Worm (Caenorhabditis elegans) whole organism, L3 larva: ENCODE measurements around the gene ceh-48.

Source experiments
- R02D3.7 ChIP-seq: fragments of 150-350 bp; optimal IDR thresholded peaks from 2 replicates; lab custom pipeline; 2014; ENCODE audit warnings: missing biosample characterization, missing genetic modification characterization
- ZK546.5 ChIP-seq: sonication (generic microtip); optimal IDR thresholded peaks from 2 replicates; lab custom pipeline; 2017; ENCODE audit warnings: missing biosample characterization, missing genetic modification characterization
- aly-2 ChIP-seq: fragments of 150-350 bp; optimal IDR thresholded peaks from 2 replicates; lab custom pipeline; 2014; ENCODE audit warnings: missing biosample characterization, missing genetic modification characterization
- ceh-16 ChIP-seq: sonication (generic microtip); optimal IDR thresholded peaks from 2 replicates; lab custom pipeline; 2017; ENCODE audit warnings: missing biosample characterization, missing genetic modification characterization
- ceh-28 ChIP-seq: fragments of 150-350 bp; optimal IDR thresholded peaks from 2 replicates; lab custom pipeline; 2014; ENCODE audit warnings: missing biosample characterization, missing genetic modification reagents, missing genetic modification characterization
- ceh-82 ChIP-seq: fragments of 150-350 bp; optimal IDR thresholded peaks from 2 replicates; lab custom pipeline; 2014; ENCODE audit warnings: missing biosample characterization, missing genetic modification characterization
- ceh-9 ChIP-seq: sonication (generic microtip); optimal IDR thresholded peaks from 2 replicates; lab custom pipeline; 2018; ENCODE audit warnings: missing biosample characterization, missing genetic modification characterization
- egl-27 ChIP-seq: sonication (generic microtip); optimal IDR thresholded peaks from 4 replicates; lab custom pipeline; 2017; ENCODE audit warnings: missing biosample characterization, missing genetic modification reagents, missing genetic modification characterization
- egl-5 ChIP-seq: fragments of 150-350 bp; optimal IDR thresholded peaks from 2 replicates; lab custom pipeline; 2017; ENCODE audit warnings: missing biosample characterization, missing genetic modification reagents, missing genetic modification characterization, inconsistent platforms
- elt-1 ChIP-seq: fragments of 150-350 bp; optimal IDR thresholded peaks from 2 replicates; lab custom pipeline; 2014; ENCODE audit warnings: missing biosample characterization, missing genetic modification characterization
- elt-2 ChIP-seq: sonication (generic microtip); optimal IDR thresholded peaks from 2 replicates; lab custom pipeline; 2016; ENCODE audit warnings: missing genetic modification reagents, mild to moderate bottlenecking, missing genetic modification characterization, missing compliant biosample characterization
- elt-3 ChIP-seq, 3 experiments: fragments of 150-350 bp in 1 of 3; sonication (generic microtip) in 2 of 3; optimal IDR thresholded peaks; 2 replicates in 2 of 3; 4 replicates in 1 of 3; lab custom pipeline; 2014 to 2017; ENCODE audit warnings: missing biosample characterization in 3 of 3, missing genetic modification characterization in 3 of 3
- eor-1 ChIP-seq, 2 experiments: fragments of 150-350 bp; optimal IDR thresholded peaks; 2 replicates each; lab custom pipeline; 2014 to 2018; ENCODE audit warnings: missing biosample characterization in 2 of 2, missing genetic modification characterization in 2 of 2
- fkh-10 ChIP-seq: sonication (generic microtip); optimal IDR thresholded peaks from 2 replicates; lab custom pipeline; 2017; ENCODE audit warnings: missing biosample characterization, missing genetic modification reagents, missing genetic modification characterization
- fkh-2 ChIP-seq: fragments of 150-350 bp; optimal IDR thresholded peaks from 2 replicates; lab custom pipeline; 2014; ENCODE audit warnings: missing biosample characterization, missing genetic modification reagents, missing genetic modification characterization
- fos-1 ChIP-seq: fragments of 150-350 bp; optimal IDR thresholded peaks from 2 replicates; lab custom pipeline; 2014; ENCODE audit warnings: missing biosample characterization, missing genetic modification characterization
- hmg-11 ChIP-seq: sonication (generic microtip); optimal IDR thresholded peaks from 2 replicates; lab custom pipeline; 2016; ENCODE audit warnings: missing genetic modification characterization, missing compliant biosample characterization
- jun-1 ChIP-seq: fragments of 150-350 bp; optimal IDR thresholded peaks from 2 replicates; lab custom pipeline; 2014; ENCODE audit warnings: missing biosample characterization, missing genetic modification reagents, missing genetic modification characterization
- lin-15B ChIP-seq: fragments of 150-350 bp; optimal IDR thresholded peaks from 2 replicates; lab custom pipeline; 2014; ENCODE audit warnings: missing biosample characterization, missing genetic modification characterization
- lin-39 ChIP-seq: fragments of 150-350 bp; optimal IDR thresholded peaks from 2 replicates; lab custom pipeline; 2018; ENCODE audit warnings: missing biosample characterization, missing genetic modification reagents, missing genetic modification characterization
- lsy-12 ChIP-seq: sonication (generic microtip); optimal IDR thresholded peaks from 2 replicates; lab custom pipeline; 2016; ENCODE audit warnings: mild to moderate bottlenecking, missing genetic modification characterization, missing compliant biosample characterization
- mdl-1 ChIP-seq: fragments of 150-350 bp; optimal IDR thresholded peaks from 2 replicates; lab custom pipeline; 2014; ENCODE audit warnings: missing biosample characterization, missing genetic modification characterization
- nfya-1 ChIP-seq: sonication (generic microtip); optimal IDR thresholded peaks from 2 replicates; lab custom pipeline; 2017; ENCODE audit warnings: missing genetic modification characterization, mild to moderate bottlenecking, missing compliant biosample characterization, antibody characterized with exemption, moderate library complexity; ENCODE audit not compliant: insufficient read depth
- nhr-11 ChIP-seq: fragments of 150-350 bp; optimal IDR thresholded peaks from 2 replicates; lab custom pipeline; 2014; ENCODE audit warnings: missing biosample characterization, missing genetic modification characterization
- nhr-12 ChIP-seq: fragments of 150-350 bp; optimal IDR thresholded peaks from 2 replicates; lab custom pipeline; 2014; ENCODE audit warnings: missing biosample characterization, missing genetic modification characterization
- nhr-23 ChIP-seq: fragments of 150-350 bp; optimal IDR thresholded peaks from 2 replicates; lab custom pipeline; 2014; ENCODE audit warnings: missing biosample characterization, missing genetic modification reagents, missing genetic modification characterization
- nhr-25 ChIP-seq: sonication (generic microtip); optimal IDR thresholded peaks from 2 replicates; lab custom pipeline; 2017; ENCODE audit warnings: missing biosample characterization, missing genetic modification characterization
- nhr-28 ChIP-seq: fragments of 150-350 bp; optimal IDR thresholded peaks from 2 replicates; lab custom pipeline; 2014; ENCODE audit warnings: missing biosample characterization, missing genetic modification characterization
- nhr-43 ChIP-seq: sonication (generic microtip); optimal IDR thresholded peaks from 2 replicates; lab custom pipeline; 2016; ENCODE audit warnings: mild to moderate bottlenecking, missing genetic modification characterization, missing compliant biosample characterization; ENCODE audit not compliant: poor library complexity, severe bottlenecking
- nhr-76 ChIP-seq: fragments of 150-350 bp; sonication (generic microtip); optimal IDR thresholded peaks from 5 replicates; lab custom pipeline; 2014; ENCODE audit warnings: missing biosample characterization, missing genetic modification characterization
- nhr-77 ChIP-seq: fragments of 150-350 bp; optimal IDR thresholded peaks from 2 replicates; lab custom pipeline; 2014; ENCODE audit warnings: missing biosample characterization, missing genetic modification characterization
- pha-4 ChIP-seq: fragments of 150-350 bp; optimal IDR thresholded peaks from 2 replicates; lab custom pipeline; 2014; ENCODE audit warnings: missing biosample characterization, missing genetic modification reagents, missing genetic modification characterization
- pqm-1 ChIP-seq: fragments of 150-350 bp; optimal IDR thresholded peaks from 2 replicates; lab custom pipeline; 2017; ENCODE audit warnings: missing biosample characterization, missing genetic modification characterization, inconsistent platforms
- sea-2 ChIP-seq: fragments of 150-350 bp; sonication (generic microtip); optimal IDR thresholded peaks from 4 replicates; lab custom pipeline; 2014; ENCODE audit warnings: missing biosample characterization, missing genetic modification reagents, missing genetic modification characterization
- skn-1 ChIP-seq: fragments of 150-350 bp; optimal IDR thresholded peaks from 2 replicates; lab custom pipeline; 2014; ENCODE audit warnings: missing biosample characterization, missing genetic modification characterization
- snpc-4 ChIP-seq: fragments of 150-350 bp; optimal IDR thresholded peaks from 2 replicates; lab custom pipeline; 2014; ENCODE audit warnings: missing biosample characterization, missing genetic modification characterization
- tbx-2 ChIP-seq: sonication (generic microtip); optimal IDR thresholded peaks from 2 replicates; lab custom pipeline; 2016; ENCODE audit warnings: mild to moderate bottlenecking, missing genetic modification characterization, missing compliant biosample characterization
- unc-39 ChIP-seq: sonication (generic microtip); optimal IDR thresholded peaks from 4 replicates; lab custom pipeline; 2017; ENCODE audit warnings: missing biosample characterization, missing genetic modification characterization
- unc-62 ChIP-seq: fragments of 150-350 bp; sonication (generic microtip); optimal IDR thresholded peaks from 4 replicates; lab custom pipeline; 2014; ENCODE audit warnings: missing biosample characterization, missing genetic modification reagents, missing genetic modification characterization
- zag-1 ChIP-seq: fragments of 150-350 bp; optimal IDR thresholded peaks from 2 replicates; lab custom pipeline; 2014; ENCODE audit warnings: missing biosample characterization, missing genetic modification characterization
- ztf-11 ChIP-seq: fragments of 150-350 bp; optimal IDR thresholded peaks from 2 replicates; lab custom pipeline; 2014; ENCODE audit warnings: missing biosample characterization, missing genetic modification characterization
- ztf-4 ChIP-seq: fragments of 150-350 bp; optimal IDR thresholded peaks from 2 replicates; lab custom pipeline; 2014; ENCODE audit warnings: missing biosample characterization, missing genetic modification characterization

ceh-48 gene

DNA sequence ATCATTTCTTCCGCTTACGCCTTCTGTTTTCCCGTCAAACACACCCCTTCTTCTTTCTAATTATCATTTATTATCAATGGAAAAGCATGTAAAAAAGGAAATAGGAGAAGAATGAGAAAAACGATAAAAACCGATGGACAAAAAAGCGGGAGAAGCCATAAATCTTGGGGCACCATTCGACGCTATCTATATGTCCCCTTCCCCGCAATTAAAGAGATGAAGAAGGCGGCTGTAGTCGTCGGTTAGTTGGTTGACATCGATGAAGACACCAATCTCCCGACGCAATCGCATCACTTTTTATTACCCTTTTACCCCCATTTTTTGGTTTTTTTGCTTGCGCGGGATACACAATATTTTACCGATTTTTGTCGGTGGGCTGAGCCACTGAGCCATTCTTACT lies 21.7 kb downstream of the ceh-48 start:
- TF ChIP-seq egl-5 (tag; lab: Kevin White, UChicago) (peak; percentile 56), snpc-4 (no peak), lin-39 (peak; percentile 75), R02D3.7 (tag; lab: Kevin White, UChicago) (no peak), sea-2 (GFP tag; lab: Kevin White, UChicago) (no peak), egl-27 (no peak), nhr-11 (no peak), tbx-2 (no peak)

DNA sequence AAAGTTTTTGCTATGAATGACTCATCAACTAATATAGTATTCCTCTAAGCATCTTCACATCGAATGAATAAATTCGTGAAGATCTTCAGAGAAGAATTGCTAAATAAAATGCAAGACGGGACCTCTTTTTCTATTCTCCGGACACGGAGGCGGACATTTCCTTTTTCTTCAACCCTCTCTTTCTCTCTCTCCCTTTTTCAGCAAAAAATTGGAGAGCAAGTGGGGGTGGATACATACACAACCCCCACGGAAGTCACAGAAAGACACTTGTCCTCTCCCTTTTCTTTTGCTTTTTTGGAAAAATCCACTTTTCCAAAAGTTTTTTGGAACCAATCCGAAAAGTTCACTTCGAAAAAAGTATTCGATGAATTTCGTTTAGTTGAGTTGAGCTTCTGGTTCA lies 22.8 kb downstream of the ceh-48 start:
- TF ChIP-seq nfya-1 (tag; lab: Kevin White, UChicago): peak; percentile 38
- no peak for TF ChIP-seq nhr-12 (tag; lab: Kevin White, UChicago)
- TF ChIP-seq lin-39: peak; percentile 17
- TF ChIP-seq fkh-10 (GFP tag; lab: Kevin White, UChicago): peak; percentile 60
- peak; percentile 31 for TF ChIP-seq hmg-11
- TF ChIP-seq, all 47 proteins: peak for 4

ce11 chrIV:6836769-6837168 lies 24.9 kb downstream of the ceh-48 start:
- TF ChIP-seq pha-4 (tag; lab: Kevin White, UChicago) (no peak), eor-1 (tag; optimal IDR thresholded peaks at IDR 0.05; lab: Kevin White, UChicago) (no peak), ZK546.5 (tag; lab: Kevin White, UChicago) (no peak), tbx-2 (no peak), hmg-11 (no peak), nhr-28 (no peak), sea-2 (GFP tag; lab: Kevin White, UChicago) (no peak), skn-1 (tag; lab: Kevin White, UChicago) (no peak), fkh-2 (tag; lab: Kevin White, UChicago) (no peak), ceh-28 (tag; lab: Kevin White, UChicago) (no peak), nfya-1 (tag; lab: Kevin White, UChicago) (peak; percentile 25), R02D3.7 (tag; lab: Kevin White, UChicago) (no peak), elt-2 (no peak), lin-39 (peak; percentile 75), egl-5 (tag; lab: Kevin White, UChicago) (peak; percentile 12)

DNA sequence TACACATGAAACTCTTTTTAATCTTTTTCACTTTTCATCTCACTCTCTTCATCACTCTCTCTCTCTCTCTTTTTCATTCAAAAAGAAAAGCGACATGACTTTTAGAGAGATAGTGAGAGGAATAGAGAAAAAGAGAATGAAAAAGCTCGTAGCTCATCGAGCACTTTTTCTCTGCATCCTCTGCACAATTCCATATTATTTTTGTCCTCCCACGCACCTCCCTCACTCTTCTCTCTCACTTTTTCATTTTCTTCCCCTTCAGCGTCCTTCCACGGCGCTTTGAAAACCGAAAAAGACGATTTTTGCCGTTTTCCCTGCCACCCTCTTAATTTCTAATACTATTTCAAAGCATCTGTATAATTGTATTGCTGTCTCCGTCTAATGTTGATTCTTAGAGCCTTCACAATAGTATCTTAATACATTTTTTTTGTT lies 27.2 kb downstream of the ceh-48 start:
- TF ChIP-seq unc-39 (tag; lab: Kevin White, UChicago) (no peak), pha-4 (tag; lab: Kevin White, UChicago) (peak; percentile 83), fos-1 (no peak), eor-1 (tag; optimal IDR thresholded peaks at IDR 0.05; lab: Kevin White, UChicago) (peak in 1 of 2 experiments; percentile 43), ceh-16 (tag; lab: Kevin White, UChicago) (no peak), mdl-1 (tag; lab: Kevin White, UChicago) (peak; percentile 43), nhr-12 (tag; lab: Kevin White, UChicago) (no peak), tbx-2 (peak; percentile 53), zag-1 (tag; lab: Kevin White, UChicago) (peak; percentile 12), R02D3.7 (tag; lab: Kevin White, UChicago) (peak; percentile 45), nhr-77 (tag; lab: Kevin White, UChicago) (peak; percentile 44), skn-1 (tag; lab: Kevin White, UChicago) (peak; percentile 74), lin-15B (tag; lab: Kevin White, UChicago) (peak; percentile 61), elt-1 (tag; lab: Kevin White, UChicago) (peak; percentile 33), ztf-11 (no peak), hmg-11 (peak; percentile 91), unc-62 (GFP tag; lab: Kevin White, UChicago) (peak; percentile 69), egl-27 (peak; percentile 5), jun-1 (tag; lab: Kevin White, UChicago) (peak; percentile 77), ceh-28 (tag; lab: Kevin White, UChicago) (peak; percentile 55), nfya-1 (tag; lab: Kevin White, UChicago) (peak; percentile 82), nhr-25 (no peak), nhr-76 (tag; lab: Kevin White, UChicago) (no peak), lin-39 (peak; percentile 43), ceh-82 (tag; lab: Kevin White, UChicago) (peak; percentile 41), sea-2 (GFP tag; lab: Kevin White, UChicago) (no peak), lsy-12 (tag; lab: Kevin White, UChicago) (peak; percentile 60), nhr-43 (tag; lab: Kevin White, UChicago) (no peak), elt-2 (peak; percentile 88), ZK546.5 (tag; lab: Kevin White, UChicago) (no peak), pqm-1 (tag; lab: Kevin White, UChicago) (peak; percentile 90), ztf-4 (tag; lab: Kevin White, UChicago) (no peak), nhr-11 (peak; percentile 65), elt-3 (tag; optimal IDR thresholded peaks at IDR 0.05; lab: Kevin White, UChicago) (no peak), aly-2 (no peak), fkh-10 (GFP tag; lab: Kevin White, UChicago) (peak; percentile 73), egl-5 (tag; lab: Kevin White, UChicago) (no peak), nhr-23 (tag; lab: Kevin White, UChicago) (no peak), ceh-9 (tag; lab: Kevin White, UChicago) (no peak)
- TF ChIP-seq, all 47 proteins: peak for 23
